Worm (Caenorhabditis elegans) whole organism, mixed stage, embryonic: ENCODE data around the gene lgc-48.

Experiments used
- blmp-1 ChIP-seq: fragments of 150-350 bp; optimal IDR thresholded peaks from 2 replicates; lab custom pipeline; 2014; ENCODE audit warnings: missing biosample characterization, missing genetic modification characterization
- ces-1 ChIP-seq: fragments of 150-350 bp; optimal IDR thresholded peaks from 2 replicates; lab custom pipeline; 2014; ENCODE audit warnings: missing biosample characterization, missing genetic modification reagents, missing genetic modification characterization
- elt-3 ChIP-seq: fragments of 150-350 bp; optimal IDR thresholded peaks from 2 replicates; lab custom pipeline; 2014; ENCODE audit warnings: missing biosample characterization, missing genetic modification characterization
- hlh-1 ChIP-seq: fragments of 150-350 bp; optimal IDR thresholded peaks from 2 replicates; lab custom pipeline; 2014; ENCODE audit warnings: missing biosample characterization, missing genetic modification reagents, missing genetic modification characterization
- lin-13 ChIP-seq: fragments of 150-350 bp; optimal IDR thresholded peaks from 2 replicates; lab custom pipeline; 2014; ENCODE audit warnings: missing biosample characterization, missing genetic modification characterization
- lin-32 ChIP-seq: fragments of 200-800 bp; sonication (Bioruptor generic); optimal IDR thresholded peaks from 2 replicates; lab custom pipeline; 2018; ENCODE audit warnings: mild to moderate bottlenecking, missing genetic modification characterization, missing compliant biosample characterization
- mab-5 ChIP-seq: fragments of 150-350 bp; optimal IDR thresholded peaks from 2 replicates; lab custom pipeline; 2014; ENCODE audit warnings: missing biosample characterization, missing genetic modification characterization
- pha-4 ChIP-seq: fragments of 150-350 bp; optimal IDR thresholded peaks from 2 replicates; lab custom pipeline; 2018; ENCODE audit warnings: missing biosample characterization, missing genetic modification reagents, missing genetic modification characterization
- snpc-4 ChIP-seq: fragments of 150-350 bp; optimal IDR thresholded peaks from 2 replicates; lab custom pipeline; 2014; ENCODE audit warnings: missing biosample characterization, missing genetic modification characterization

DNA sequence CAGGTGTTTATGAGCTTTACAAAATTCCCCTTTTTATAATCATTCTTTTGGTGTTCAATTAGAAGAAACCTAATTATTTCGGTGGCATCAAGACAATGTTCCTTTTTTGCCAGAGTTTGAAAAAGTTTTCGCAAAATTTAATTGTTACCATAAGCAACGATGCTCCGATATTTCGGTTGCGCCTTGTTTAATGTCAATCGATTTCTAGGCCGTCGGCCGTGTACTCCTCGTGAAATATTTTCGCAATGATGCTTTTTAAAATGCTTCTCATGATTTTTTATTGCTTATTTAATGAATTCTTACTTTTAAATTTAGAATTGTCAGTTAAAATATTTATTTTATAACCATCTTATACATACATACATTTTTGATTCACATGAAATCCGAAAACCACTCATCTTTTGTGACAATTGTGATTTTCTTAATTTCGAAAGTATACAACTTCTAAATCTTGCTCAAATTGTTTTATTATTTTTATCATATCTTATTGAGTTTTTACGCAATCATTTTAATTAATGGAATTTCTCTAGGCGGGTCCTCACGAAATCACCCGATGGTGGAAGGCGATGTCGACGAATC lies 26.9 kb upstream of the lgc-48 start, which contains the start of gene C50B6.3:
- TF ChIP-seq lin-13 (tag; lab: Kevin White, UChicago): peak; percentile 25
- TF ChIP-seq pha-4 (tag; lab: Kevin White, UChicago): peak; percentile 17
- TF ChIP-seq ces-1 (GFP tag; lab: Kevin White, UChicago): no peak
- TF ChIP-seq blmp-1 (tag; lab: Kevin White, UChicago): no peak
- no peak for TF ChIP-seq snpc-4
- no peak for TF ChIP-seq lin-32
- TF ChIP-seq hlh-1 (tag; lab: Kevin White, UChicago): no peak
- TF ChIP-seq mab-5 (tag; lab: Kevin White, UChicago): no peak
- TF ChIP-seq elt-3 (tag; lab: Kevin White, UChicago): no peak
